Worm (Caenorhabditis elegans): ENCODE data around the gene srj-18.

- TF ChIP-seq ama-1 (optimal IDR thresholded peaks at IDR 0.05) (no peak), nhr-76 (tag; optimal IDR thresholded peaks at IDR 0.05) (no peak), mdl-1 (tag; optimal IDR thresholded peaks at IDR 0.05) (no peak), elt-3 (tag; optimal IDR thresholded peaks at IDR 0.05) (no peak)
Measured at ce11 chrV:2750006-2750405, 24.1 kb upstream of the srj-18 start, which contains the start of gene srx-24.
